Worm (Caenorhabditis elegans) whole organism, L3 larva: Measurements from ENCODE around the gene F22B8.7.

Experiments used
- aly-2 ChIP-seq: fragments of 150-350 bp; optimal IDR thresholded peaks from 2 replicates; lab custom pipeline; 2014; ENCODE audit warnings: missing biosample characterization, missing genetic modification characterization
- ama-1 ChIP-seq: fragments of 150-350 bp; optimal IDR thresholded peaks from 2 replicates; lab custom pipeline; 2018
- daf-12 ChIP-seq: fragments of 150-350 bp; optimal IDR thresholded peaks from 2 replicates; lab custom pipeline; 2014; ENCODE audit warnings: missing biosample characterization, missing genetic modification reagents, missing genetic modification characterization
- egl-27 ChIP-seq: sonication (generic microtip); optimal IDR thresholded peaks from 4 replicates; lab custom pipeline; 2017; ENCODE audit warnings: missing biosample characterization, missing genetic modification reagents, missing genetic modification characterization
- elt-3 ChIP-seq, 3 experiments: fragments of 150-350 bp in 1 of 3; sonication (generic microtip) in 2 of 3; optimal IDR thresholded peaks; 2 replicates in 2 of 3; 4 replicates in 1 of 3; lab custom pipeline; 2014 to 2017; ENCODE audit warnings: missing biosample characterization in 3 of 3, missing genetic modification characterization in 3 of 3
- fos-1 ChIP-seq: fragments of 150-350 bp; optimal IDR thresholded peaks from 2 replicates; lab custom pipeline; 2014; ENCODE audit warnings: missing biosample characterization, missing genetic modification characterization
- nfya-1 ChIP-seq: sonication (generic microtip); optimal IDR thresholded peaks from 2 replicates; lab custom pipeline; 2017; ENCODE audit warnings: missing genetic modification characterization, mild to moderate bottlenecking, missing compliant biosample characterization, antibody characterized with exemption, moderate library complexity; ENCODE audit not compliant: insufficient read depth
- nhr-28 ChIP-seq: fragments of 150-350 bp; optimal IDR thresholded peaks from 2 replicates; lab custom pipeline; 2014; ENCODE audit warnings: missing biosample characterization, missing genetic modification characterization
- pha-4 ChIP-seq: fragments of 150-350 bp; optimal IDR thresholded peaks from 2 replicates; lab custom pipeline; 2014; ENCODE audit warnings: missing biosample characterization, missing genetic modification reagents, missing genetic modification characterization
- zag-1 ChIP-seq: fragments of 150-350 bp; optimal IDR thresholded peaks from 2 replicates; lab custom pipeline; 2014; ENCODE audit warnings: missing biosample characterization, missing genetic modification characterization

ce11 chrV:16124739-16125138 lies 30.4 kb downstream of the F22B8.7 start, which contains the start of gene nhr-111:
- TF ChIP-seq aly-2 (tag; lab: Kevin White, UChicago) = no peak
- no peak for TF ChIP-seq zag-1 (tag; lab: Kevin White, UChicago)
- TF ChIP-seq pha-4 (tag; lab: Kevin White, UChicago) = no peak
- TF ChIP-seq fos-1 (tag; lab: Kevin White, UChicago) = no peak
- TF ChIP-seq daf-12 (tag; lab: Kevin White, UChicago) = no peak
- TF ChIP-seq nfya-1 (tag; lab: Kevin White, UChicago) = no peak
- no peak for TF ChIP-seq ama-1 (lab: Kevin White, UChicago)
- TF ChIP-seq egl-27 (tag; lab: Kevin White, UChicago) = no peak
- TF ChIP-seq elt-3 (tag; optimal IDR thresholded peaks at IDR 0.05; lab: Kevin White, UChicago) = no peak
- TF ChIP-seq nhr-28 (tag; lab: Kevin White, UChicago) = no peak
